Worm (Caenorhabditis elegans) whole organism, early embryonic: Measurements from ENCODE around the gene B0524.5.
A peak's percentile ranks its signal among the peaks of the same experiment; 100 is the strongest.

Source experiments
- B0310.2 ChIP-seq: sonication (generic microtip); optimal IDR thresholded peaks from 2 replicates; lab custom pipeline; 2016; ENCODE audit warnings: mild to moderate bottlenecking, missing genetic modification characterization, missing compliant biosample characterization
- F13C5.2 ChIP-seq: sonication (generic microtip); optimal IDR thresholded peaks from 2 replicates; lab custom pipeline; 2017; ENCODE audit warnings: mild to moderate bottlenecking, missing genetic modification characterization, inconsistent platforms, missing compliant biosample characterization
- aly-1 ChIP-seq: sonication (generic microtip); optimal IDR thresholded peaks from 2 replicates; lab custom pipeline; 2016; ENCODE audit warnings: missing genetic modification characterization, missing compliant biosample characterization
- ama-1 ChIP-seq: fragments of 150-350 bp; optimal IDR thresholded peaks from 2 replicates; lab custom pipeline; 2014
- ceh-13 ChIP-seq: fragments of 200-800 bp; sonication (Bioruptor generic); optimal IDR thresholded peaks from 2 replicates; lab custom pipeline; 2018; ENCODE audit warnings: mild to moderate bottlenecking, missing genetic modification characterization, missing compliant biosample characterization
- ceh-36 ChIP-seq: sonication (generic microtip); optimal IDR thresholded peaks from 2 replicates; lab custom pipeline; 2016; ENCODE audit warnings: missing genetic modification characterization, inconsistent platforms, missing compliant biosample characterization
- ets-7 ChIP-seq: sonication (generic microtip); optimal IDR thresholded peaks from 2 replicates; lab custom pipeline; 2016; ENCODE audit warnings: missing genotype, missing genetic modification characterization, missing compliant biosample characterization
- flt-1 ChIP-seq: fragments of 200-800 bp; sonication (Bioruptor generic); IDR thresholded peaks from 2 replicates; pipeline ENCODE4 v1.3.6; 2022; ENCODE audit warnings: missing genetic modification characterization, missing compliant biosample characterization
- hmbx-1 ChIP-seq: sonication (generic microtip); optimal IDR thresholded peaks from 2 replicates; lab custom pipeline; 2016; ENCODE audit warnings: mild to moderate bottlenecking, missing genetic modification characterization, missing compliant biosample characterization
- hmg-4 ChIP-seq: fragments of 200-800 bp; sonication (Bioruptor generic); optimal IDR thresholded peaks from 2 replicates; lab custom pipeline; 2018; ENCODE audit warnings: mild to moderate bottlenecking, missing genetic modification characterization, missing compliant biosample characterization
- hnd-1 ChIP-seq: sonication (generic microtip); optimal IDR thresholded peaks from 2 replicates; lab custom pipeline; 2016; ENCODE audit warnings: missing genetic modification characterization, missing compliant biosample characterization
- pes-1 ChIP-seq: fragments of 200-800 bp; sonication (Bioruptor generic); IDR thresholded peaks from 2 replicates; pipeline ENCODE4 v1.3.6; 2022; ENCODE audit warnings: missing genetic modification reagents, missing genetic modification characterization, missing compliant biosample characterization
- scrt-1 ChIP-seq: fragments of 200-800 bp; sonication (Bioruptor generic); IDR thresholded peaks from 2 replicates; pipeline ENCODE4 v1.3.6; 2022; ENCODE audit warnings: missing genetic modification characterization, missing compliant biosample characterization
- sea-1 ChIP-seq: fragments of 200-800 bp; sonication (Bioruptor generic); conservative IDR thresholded peaks from 2 replicates; pipeline ENCODE4 v1.3.6; 2022; ENCODE audit warnings: missing genetic modification characterization, missing compliant biosample characterization
- tbx-11 ChIP-seq: fragments of 200-800 bp; sonication (Bioruptor generic); IDR thresholded peaks from 2 replicates; pipeline ENCODE4 v1.3.6; 2022; ENCODE audit warnings: missing genetic modification characterization, missing compliant biosample characterization
- tbx-37 ChIP-seq: fragments of 200-800 bp; sonication (Bioruptor generic); conservative IDR thresholded peaks from 2 replicates; pipeline ENCODE4 v1.3.6; 2022; ENCODE audit warnings: missing genetic modification reagents, missing genetic modification characterization, missing compliant biosample characterization
- tra-4 ChIP-seq: sonication (generic microtip); optimal IDR thresholded peaks from 2 replicates; lab custom pipeline; 2017; ENCODE audit warnings: missing genetic modification characterization, missing compliant biosample characterization

The B0524.5 gene

DNA sequence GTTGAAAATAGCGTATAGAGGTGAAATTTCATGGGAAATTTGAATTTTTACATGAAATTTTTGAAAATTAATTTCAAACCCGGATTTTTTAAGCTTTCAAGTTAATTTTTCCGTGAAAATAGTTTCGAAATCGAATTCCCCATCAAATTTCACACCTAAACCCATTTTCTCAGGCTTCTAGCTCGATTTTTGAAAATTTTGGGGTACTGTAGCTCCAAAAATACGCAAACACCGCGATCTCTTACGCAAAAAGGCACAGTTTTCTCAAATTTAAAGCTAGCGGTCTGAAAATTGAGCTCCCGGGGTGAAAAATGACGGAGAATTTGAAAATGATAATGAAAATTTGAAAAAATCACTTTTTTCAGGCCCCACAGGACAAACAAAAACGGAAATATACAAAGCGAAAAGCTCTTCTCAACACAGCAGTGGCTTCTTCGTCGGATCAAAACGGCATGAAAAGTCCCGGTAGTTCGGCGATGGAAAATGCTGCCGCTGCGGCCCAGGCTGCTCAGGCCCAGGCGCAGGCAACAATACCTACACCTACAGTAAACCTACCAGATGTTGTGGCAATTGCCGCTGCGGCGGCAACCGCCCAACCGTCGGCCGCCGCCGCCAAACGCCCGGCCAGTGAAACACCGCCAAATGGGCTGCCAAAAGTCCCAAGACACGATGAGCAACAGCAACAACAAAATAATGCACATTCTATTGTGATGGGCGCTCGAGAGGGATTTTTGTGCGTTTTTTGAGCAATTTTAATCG lies 35.2 kb upstream of the B0524.5 start:
- TF ChIP-seq sea-1 (GFP tag; lab: Robert Waterston, UW): no peak
- peak; percentile 14 for TF ChIP-seq aly-1
- no peak for TF ChIP-seq hnd-1 (tag; lab: Kevin White, UChicago)

DNA sequence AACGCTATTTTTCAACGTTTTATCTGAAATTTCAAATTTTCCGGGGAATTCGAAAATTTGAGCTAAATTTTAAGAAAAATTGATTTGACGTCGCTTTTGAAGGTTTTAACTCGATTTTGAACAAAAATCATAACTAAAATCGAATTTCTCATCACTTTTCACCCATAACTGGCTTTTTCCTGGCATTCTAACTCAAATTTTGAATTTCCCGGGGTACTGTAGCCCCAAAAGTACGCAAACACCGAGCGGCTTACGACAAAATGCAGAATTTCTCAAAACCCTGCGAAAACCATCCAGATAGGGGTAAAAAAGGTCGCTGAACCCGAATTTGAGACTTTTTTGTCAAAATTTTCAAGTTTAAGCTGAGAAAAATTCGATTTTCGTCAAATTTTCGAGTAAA lies 33.5 kb upstream of the B0524.5 start:
- TF ChIP-seq tbx-11 (GFP tag; lab: Robert Waterston, UW) (no peak), hmbx-1 (no peak), pes-1 (GFP tag; lab: Robert Waterston, UW) (no peak), F13C5.2 (tag; lab: Kevin White, UChicago) (no peak), ama-1 (lab: Kevin White, UChicago) (no peak), ceh-13 (no peak), scrt-1 (no peak), sea-1 (GFP tag; lab: Robert Waterston, UW) (no peak), ceh-36 (tag; lab: Kevin White, UChicago) (no peak), ets-7 (tag; lab: Kevin White, UChicago) (no peak), aly-1 (no peak), tbx-37 (GFP tag; lab: Robert Waterston, UW) (no peak), hnd-1 (tag; lab: Kevin White, UChicago) (no peak), tra-4 (tag; lab: Kevin White, UChicago) (no peak), B0310.2 (tag; lab: Kevin White, UChicago) (no peak), hmg-4 (no peak), flt-1 (no peak)

- no peak for TF ChIP-seq F13C5.2 (tag; lab: Kevin White, UChicago)
- peak; percentile 42 for TF ChIP-seq ets-7 (tag; lab: Kevin White, UChicago)
- no peak for TF ChIP-seq sea-1 (GFP tag; lab: Robert Waterston, UW)
- no peak for TF ChIP-seq flt-1
- no peak for TF ChIP-seq hmg-4
- TF ChIP-seq ama-1 (lab: Kevin White, UChicago): no peak
- no peak for TF ChIP-seq tra-4 (tag; lab: Kevin White, UChicago)
- TF ChIP-seq aly-1: no peak
- peak; percentile 3; the same call in 1 of the 2 replicates for TF ChIP-seq tbx-37 (GFP tag; lab: Robert Waterston, UW)
- TF ChIP-seq ceh-36 (tag; lab: Kevin White, UChicago): no peak
- no peak for TF ChIP-seq hmbx-1
- TF ChIP-seq hnd-1 (tag; lab: Kevin White, UChicago): no peak
- peak; percentile 12 for TF ChIP-seq pes-1 (GFP tag; lab: Robert Waterston, UW)
Measured at ce11 chrIII:1926456-1926855, 32.8 kb upstream of the B0524.5 start.

- TF ChIP-seq hnd-1 (tag; lab: Kevin White, UChicago): no peak
- TF ChIP-seq F13C5.2 (tag; lab: Kevin White, UChicago): no peak
- no peak for TF ChIP-seq ama-1 (lab: Kevin White, UChicago)
- TF ChIP-seq tbx-37 (GFP tag; lab: Robert Waterston, UW): no peak
- TF ChIP-seq sea-1 (GFP tag; lab: Robert Waterston, UW): no peak
- TF ChIP-seq ceh-13: no peak
- no peak for TF ChIP-seq ceh-36 (tag; lab: Kevin White, UChicago)
- no peak for TF ChIP-seq hmg-4
- no peak for TF ChIP-seq B0310.2 (tag; lab: Kevin White, UChicago)
- TF ChIP-seq flt-1: no peak
Measured at ce11 chrIII:1925786-1926185, 32.1 kb upstream of the B0524.5 start.

DNA sequence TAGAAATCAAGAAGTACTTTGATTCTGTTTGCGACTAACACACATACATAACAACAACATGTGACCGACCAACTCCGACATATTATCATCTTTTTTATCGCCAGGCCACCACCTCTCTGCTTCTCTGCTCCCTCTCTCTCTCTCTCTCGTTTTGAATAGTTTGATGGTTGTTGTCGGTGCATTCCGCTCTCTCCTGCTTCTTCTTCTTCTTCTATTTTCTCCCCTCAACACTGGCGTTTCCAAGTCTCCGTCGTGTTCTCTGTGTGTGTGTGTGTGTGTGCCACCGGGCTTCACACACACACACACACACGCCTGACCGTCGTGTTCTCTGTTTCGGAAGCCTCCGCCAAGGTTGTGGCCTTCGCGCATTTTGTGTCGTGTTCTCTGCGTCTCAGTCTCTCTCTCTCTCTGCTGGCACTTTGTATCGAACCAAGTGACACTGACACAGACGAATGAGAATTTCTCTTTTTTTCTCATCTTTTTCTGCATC lies 31.4 kb upstream of the B0524.5 start:
- TF ChIP-seq scrt-1 (no peak), ets-7 (tag; lab: Kevin White, UChicago) (no peak), hmg-4 (peak; percentile 7), pes-1 (GFP tag; lab: Robert Waterston, UW) (peak; percentile 67; the same call in 1 of the 2 replicates), tbx-37 (GFP tag; lab: Robert Waterston, UW) (peak; percentile 17; the same call in 1 of the 2 replicates), B0310.2 (tag; lab: Kevin White, UChicago) (no peak), hnd-1 (tag; lab: Kevin White, UChicago) (no peak), ceh-36 (tag; lab: Kevin White, UChicago) (no peak), F13C5.2 (tag; lab: Kevin White, UChicago) (no peak), tra-4 (tag; lab: Kevin White, UChicago) (no peak), hmbx-1 (no peak)

DNA sequence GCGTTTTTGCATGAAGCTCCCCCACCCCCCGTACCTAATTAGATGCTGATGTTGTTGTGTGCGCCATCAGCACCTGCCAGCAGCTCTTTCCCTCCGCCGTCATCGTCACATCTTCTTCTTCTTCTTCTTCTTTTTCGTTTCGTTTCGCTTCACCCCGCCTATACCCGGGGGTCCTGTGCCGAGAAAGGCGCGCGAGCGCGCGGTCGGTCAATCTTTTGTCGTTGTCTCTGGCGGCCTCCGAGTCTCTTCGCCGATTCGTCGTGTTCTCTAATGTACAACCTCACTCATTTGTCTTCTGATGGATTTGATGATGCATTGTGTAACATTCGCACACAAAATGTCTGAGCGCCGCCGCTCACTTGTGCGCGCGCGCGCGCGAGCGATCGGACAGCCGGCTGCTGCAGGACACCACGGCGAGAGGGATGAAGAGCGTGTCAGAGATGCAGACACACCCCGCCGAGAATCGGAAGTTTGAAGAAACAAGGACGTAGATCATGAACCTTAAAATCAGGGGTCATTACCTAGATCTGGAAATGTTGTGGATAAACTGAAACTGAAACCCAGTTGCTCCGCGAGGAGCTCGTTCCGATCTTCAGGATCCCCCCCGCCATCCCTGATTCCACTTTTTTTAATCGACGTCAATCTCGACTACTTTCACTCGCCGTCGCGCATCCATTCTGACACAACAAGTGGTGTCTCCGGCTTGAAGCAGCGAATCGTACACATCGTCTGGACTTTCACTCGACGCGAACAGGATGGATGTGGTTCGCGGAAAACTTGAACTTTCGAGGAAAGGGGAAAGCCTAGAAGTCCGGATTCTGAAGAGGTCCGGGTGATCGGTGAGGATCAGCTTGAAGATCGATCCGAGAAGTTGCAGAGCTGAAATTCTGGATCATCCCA lies 30.0 kb upstream of the B0524.5 start:
- TF ChIP-seq scrt-1 (no peak), flt-1 (0 out of 2 replicates have a peak, but pooled peaks have one; percentile 4), aly-1 (peak; percentile 43), tra-4 (tag; lab: Kevin White, UChicago) (no peak), hmbx-1 (no peak), tbx-11 (GFP tag; lab: Robert Waterston, UW) (no peak), ceh-13 (no peak), pes-1 (GFP tag; lab: Robert Waterston, UW) (peak; percentile 44; the same call in 1 of the 2 replicates), F13C5.2 (tag; lab: Kevin White, UChicago) (peak; percentile 47), sea-1 (GFP tag; lab: Robert Waterston, UW) (no peak), hmg-4 (peak; percentile 29), ets-7 (tag; lab: Kevin White, UChicago) (no peak), hnd-1 (tag; lab: Kevin White, UChicago) (no peak), ama-1 (lab: Kevin White, UChicago) (no peak), tbx-37 (GFP tag; lab: Robert Waterston, UW) (no peak), ceh-36 (tag; lab: Kevin White, UChicago) (no peak), B0310.2 (tag; lab: Kevin White, UChicago) (no peak)
